Worm (Caenorhabditis elegans): ENCODE results near the gene sqrd-1.
A peak's percentile ranks its signal among the peaks of the same experiment; 100 is the strongest.

ce11 chrIV:14272561-14272960 lies 52.9 kb downstream of the sqrd-1 start:
- no peak for TF ChIP-seq pha-4 (tag; optimal IDR thresholded peaks at IDR 0.05)
- no peak for TF ChIP-seq athp-1 (tag; optimal IDR thresholded peaks at IDR 0.05)
- TF ChIP-seq ceh-40 (GFP tag; IDR thresholded peaks at IDR 0.05), result no peak
- peak; percentile 36 for TF ChIP-seq K12H6.12 (tag; optimal IDR thresholded peaks at IDR 0.05)
- no peak for TF ChIP-seq dpff-1 (tag; optimal IDR thresholded peaks at IDR 0.05)
- no peak for TF ChIP-seq ama-1 (optimal IDR thresholded peaks at IDR 0.05)
- TF ChIP-seq ama-1 (GFP tag; optimal IDR thresholded peaks at IDR 0.05), result no peak
- TF ChIP-seq Y53F4B.3 (GFP tag; IDR thresholded peaks at IDR 0.05), result no peak
- no peak for TF ChIP-seq B0336.3 (GFP tag; IDR thresholded peaks at IDR 0.05)
- TF ChIP-seq mel-28 (tag; optimal IDR thresholded peaks at IDR 0.05; ENCODE audit: borderline replicate concordance), result no peak
- TF ChIP-seq unc-62 (GFP tag; optimal IDR thresholded peaks at IDR 0.05), result no peak
- TF ChIP-seq xnd-1 (tag; optimal IDR thresholded peaks at IDR 0.05), result no peak
- TF ChIP-seq madf-3 (GFP tag; IDR thresholded peaks at IDR 0.05), result no peak

All from whole organism, young adult.